Fruit fly (Drosophila melanogaster): ENCODE results near the gene CG32161.

dm6 chr3L:16829983-16830382, 16.0 kb upstream of the CG32161 start:
- TF ChIP-seq Pif1B (GFP tag; optimal IDR thresholded peaks at IDR 0.05) = no peak
- TF ChIP-seq D1 (tag; optimal IDR thresholded peaks at IDR 0.05) = no peak
- TF ChIP-seq CG15710 (tag; optimal IDR thresholded peaks at IDR 0.05) = no peak
- no peak for TF ChIP-seq Snoo (tag; optimal IDR thresholded peaks at IDR 0.05)
- no peak for TF ChIP-seq CG14655 (GFP tag; optimal IDR thresholded peaks at IDR 0.05)
- TF ChIP-seq CG10348 (GFP tag; IDR thresholded peaks at IDR 0.05) = no peak
- no peak for TF ChIP-seq Ets98B (GFP tag; IDR thresholded peaks at IDR 0.05)
- no peak for TF ChIP-seq CG8159 (tag; optimal IDR thresholded peaks at IDR 0.05)
- TF ChIP-seq CG12605 (GFP tag; IDR thresholded peaks at IDR 0.05) = no peak
- TF ChIP-seq rn (GFP tag; IDR thresholded peaks at IDR 0.05) = no peak
- TF ChIP-seq Pif1A (GFP tag; optimal IDR thresholded peaks at IDR 0.05) = no peak
- TF ChIP-seq gl (tag; optimal IDR thresholded peaks at IDR 0.05) = no peak

Measured in whole organism, pupa.